Fruit fly (Drosophila melanogaster): ENCODE results near the gene AhcyL2.

DNA sequence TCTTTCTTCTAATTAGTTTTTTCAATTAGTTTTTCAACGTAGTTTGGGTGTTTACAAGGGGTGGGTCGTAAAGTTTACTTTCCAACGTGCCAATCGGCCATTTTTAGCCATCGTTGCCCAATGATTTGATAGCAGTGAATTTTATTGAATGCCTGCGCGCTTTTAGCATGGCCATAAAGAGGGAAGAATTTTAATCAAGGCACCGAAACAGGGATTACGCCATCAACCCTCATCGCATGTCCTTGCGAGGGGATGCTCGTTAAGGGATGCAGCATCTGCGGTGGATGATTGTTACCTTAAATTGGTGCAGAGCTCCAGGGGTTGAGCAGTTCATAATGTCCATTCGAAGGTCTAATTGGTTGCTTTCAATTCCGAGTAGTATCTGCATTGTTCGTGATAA, 1.0 kb upstream of the AhcyL2 start:
- TF ChIP-seq cnc (optimal IDR thresholded peaks at IDR 0.05) (no peak), Crg-1 (GFP tag; optimal IDR thresholded peaks at IDR 0.05) (no peak), cic (GFP tag; optimal IDR thresholded peaks at IDR 0.05) (no peak), pad (GFP tag; optimal IDR thresholded peaks at IDR 0.05) (no peak)

Data from whole organism, adult.